Worm (Caenorhabditis elegans) whole organism, L4/young adult: ENCODE measurements around the gene T26A8.3.

Experiments
- dao-5 ChIP-seq: sonication (generic microtip); optimal IDR thresholded peaks from 2 replicates; lab custom pipeline; 2016; ENCODE audit warnings: missing genotype, missing genetic modification characterization, moderate library complexity, missing compliant biosample characterization
- him-1 ChIP-seq: sonication (generic microtip); optimal IDR thresholded peaks from 2 replicates; lab custom pipeline; 2016; ENCODE audit warnings: missing genotype, missing genetic modification reagents, missing genetic modification characterization, missing compliant biosample characterization

DNA sequence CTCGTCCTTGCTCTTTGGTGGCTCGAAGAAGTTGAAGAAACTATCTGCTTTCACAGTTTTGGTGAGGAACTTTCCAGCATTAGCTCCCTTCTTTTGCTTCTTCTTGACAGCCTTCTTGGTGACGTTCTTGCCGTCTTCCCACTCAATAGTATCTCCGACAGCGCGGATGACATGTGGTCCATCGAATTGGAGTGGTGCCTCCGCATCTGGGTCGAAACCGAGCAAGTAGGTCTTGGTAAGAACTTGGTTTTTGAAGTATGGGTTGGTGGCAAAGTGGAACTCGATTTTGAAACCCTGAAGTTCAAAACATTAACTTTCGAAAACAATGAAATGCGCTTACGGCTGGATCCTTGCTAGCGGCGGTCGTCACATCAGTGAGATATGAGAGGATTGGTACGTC lies 48.2 kb downstream of the T26A8.3 start:
- TF ChIP-seq dao-5 (tag; lab: Kevin White, UChicago), result no peak
- no peak for TF ChIP-seq him-1
